Worm (Caenorhabditis elegans) whole organism, young adult: ENCODE measurements around the gene polk-1.

Source experiments
- T26A5.8 ChIP-seq: sonication (generic microtip); optimal IDR thresholded peaks from 2 replicates; lab custom pipeline; 2016; ENCODE audit warnings: missing genetic modification characterization, missing compliant biosample characterization
- ceh-100 ChIP-seq: fragments of 200-800 bp; sonication (Bioruptor generic); IDR thresholded peaks from 2 replicates; pipeline ENCODE4 v1.3.6; 2022; ENCODE audit warnings: missing genetic modification reagents, missing genetic modification characterization, missing compliant biosample characterization
- ceh-79 ChIP-seq: sonication (generic microtip); optimal IDR thresholded peaks from 2 replicates; lab custom pipeline; 2017; ENCODE audit warnings: mild to moderate bottlenecking, missing genetic modification characterization, missing compliant biosample characterization
- chd-7 ChIP-seq: sonication (generic microtip); optimal IDR thresholded peaks from 2 replicates; lab custom pipeline; 2016; ENCODE audit warnings: mild to moderate bottlenecking, missing genetic modification characterization, moderate library complexity, missing compliant biosample characterization
- nfya-1 ChIP-seq: sonication (generic microtip); optimal IDR thresholded peaks from 2 replicates; lab custom pipeline; 2017; ENCODE audit warnings: antibody characterized with exemption, missing compliant biosample characterization, missing genetic modification characterization, borderline replicate concordance; ENCODE audit not compliant: insufficient read depth
- nhr-120 ChIP-seq: fragments of 200-800 bp; sonication (Bioruptor generic); IDR thresholded peaks from 2 replicates; pipeline ENCODE4 v1.3.6; 2022; ENCODE audit warnings: missing genetic modification characterization, missing compliant biosample characterization
- rec-8 ChIP-seq, 2 experiments: sonication (generic microtip); optimal IDR thresholded peaks; 2 replicates each; lab custom pipeline; 2016; ENCODE audit warnings: mild to moderate bottlenecking in 2 of 2, missing genetic modification characterization in 2 of 2, missing genetic modification reagents in 2 of 2, missing genotype in 2 of 2, missing biosample characterization in 1 of 2, missing compliant biosample characterization in 1 of 2, moderate library complexity in 1 of 2
- sdz-38 ChIP-seq: sonication (generic microtip); optimal IDR thresholded peaks from 2 replicates; lab custom pipeline; 2016; ENCODE audit warnings: missing genotype, missing genetic modification characterization, missing compliant biosample characterization
- sea-2 ChIP-seq: fragments of 200-800 bp; sonication (Bioruptor generic); IDR thresholded peaks from 2 replicates; pipeline ENCODE4 v1.3.6; 2022; ENCODE audit warnings: missing genetic modification characterization, missing compliant biosample characterization
- snpc-4 ChIP-seq, 5 experiments: fragments of 150-350 bp in 1 of 5; sonication (generic microtip) in 4 of 5; optimal IDR thresholded peaks; 2 replicates each; lab custom pipeline; 2014 to 2018; ENCODE audit warnings: missing genetic modification characterization in 5 of 5, missing biosample characterization in 3 of 5, antibody characterized with exemption in 2 of 5, mild to moderate bottlenecking in 2 of 5, missing compliant biosample characterization in 2 of 5, missing genotype in 2 of 5, moderate library complexity in 2 of 5, missing genetic modification reagents in 1 of 5
- sptf-2 ChIP-seq: fragments of 200-800 bp; sonication (Bioruptor generic); optimal IDR thresholded peaks from 2 replicates; lab custom pipeline; 2018; ENCODE audit warnings: mild to moderate bottlenecking, missing genetic modification characterization, missing compliant biosample characterization
- tlf-1 ChIP-seq: fragments of 200-800 bp; sonication (Bioruptor generic); optimal IDR thresholded peaks from 2 replicates; lab custom pipeline; 2018; ENCODE audit warnings: mild to moderate bottlenecking, missing genetic modification characterization, missing compliant biosample characterization
- unc-62 ChIP-seq: fragments of 150-350 bp; optimal IDR thresholded peaks from 2 replicates; lab custom pipeline; 2014; ENCODE audit warnings: missing biosample characterization, missing genetic modification reagents, missing genetic modification characterization

DNA sequence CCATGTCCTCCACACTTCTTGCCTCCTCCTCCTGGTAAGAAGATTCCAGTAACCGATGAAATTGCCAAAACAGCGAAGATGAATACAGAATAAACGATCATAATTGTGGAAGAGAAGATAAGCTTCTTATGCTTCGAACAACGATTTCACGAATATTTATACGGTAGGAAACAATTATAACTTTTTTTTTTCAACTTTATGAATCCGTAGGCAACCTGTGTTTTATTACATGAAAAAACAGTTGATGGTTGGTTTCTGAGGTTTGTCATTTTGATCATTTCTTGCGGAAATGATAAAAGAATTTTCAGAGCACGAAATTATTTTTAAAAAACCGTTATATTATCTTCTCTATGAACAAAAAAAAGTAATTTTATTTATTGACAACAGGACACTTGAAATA is 37.5 kb downstream of the polk-1 start, which contains the start of gene fipr-16:
- TF ChIP-seq rec-8 (tag; optimal IDR thresholded peaks at IDR 0.05; lab: Kevin White, UChicago) (no peak), ceh-79 (tag; lab: Kevin White, UChicago) (no peak), tlf-1 (GFP tag; lab: Kevin White, UChicago) (no peak), sptf-2 (GFP tag; lab: Kevin White, UChicago) (no peak), unc-62 (GFP tag; lab: Kevin White, UChicago) (no peak), T26A5.8 (no peak), nhr-120 (GFP tag; lab: Robert Waterston, UW) (no peak), sea-2 (no peak), nfya-1 (tag; lab: Kevin White, UChicago) (no peak), sdz-38 (tag; lab: Kevin White, UChicago) (no peak), snpc-4 (GFP tag; optimal IDR thresholded peaks at IDR 0.05; lab: Kevin White, UChicago) (no peak), snpc-4 (tag; optimal IDR thresholded peaks at IDR 0.05; lab: Kevin White, UChicago) (no peak), ceh-100 (GFP tag; lab: Robert Waterston, UW) (no peak), chd-7 (tag; lab: Kevin White, UChicago) (no peak)
